Fruit fly (Drosophila melanogaster): Measurements from ENCODE around the gene Peritrophin-15b.

The Peritrophin-15b gene

DNA sequence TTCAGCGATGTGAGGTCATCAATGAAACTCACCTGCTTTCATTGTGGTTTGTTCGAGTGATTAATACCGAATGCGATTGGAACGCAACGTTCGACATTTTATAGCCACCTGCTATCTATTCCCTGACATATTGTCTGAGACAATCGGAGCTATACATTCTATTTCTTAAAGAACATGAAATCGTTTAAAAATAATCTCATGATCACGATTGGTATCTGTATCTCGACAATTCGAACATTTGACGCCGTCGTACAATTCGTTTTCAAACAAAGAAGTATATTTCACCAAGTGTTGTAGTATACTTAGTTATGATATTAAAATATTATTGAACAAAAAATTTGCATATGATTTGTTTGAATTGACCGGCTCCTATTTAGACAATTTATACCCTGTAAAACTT is at the start of gene Peritrophin-15b:
Peritrophin-15b (minus strand) TSS at position 101 of the 400 bp plus-strand sequence.
- no peak for TF ChIP-seq CG7368 (GFP tag; optimal IDR thresholded peaks at IDR 0.05)
- no peak for TF ChIP-seq CG6808 (GFP tag; optimal IDR thresholded peaks at IDR 0.05)
- no peak for TF ChIP-seq Smox (GFP tag; optimal IDR thresholded peaks at IDR 0.05)
- no peak for TF ChIP-seq achi (GFP tag; optimal IDR thresholded peaks at IDR 0.05)

DNA sequence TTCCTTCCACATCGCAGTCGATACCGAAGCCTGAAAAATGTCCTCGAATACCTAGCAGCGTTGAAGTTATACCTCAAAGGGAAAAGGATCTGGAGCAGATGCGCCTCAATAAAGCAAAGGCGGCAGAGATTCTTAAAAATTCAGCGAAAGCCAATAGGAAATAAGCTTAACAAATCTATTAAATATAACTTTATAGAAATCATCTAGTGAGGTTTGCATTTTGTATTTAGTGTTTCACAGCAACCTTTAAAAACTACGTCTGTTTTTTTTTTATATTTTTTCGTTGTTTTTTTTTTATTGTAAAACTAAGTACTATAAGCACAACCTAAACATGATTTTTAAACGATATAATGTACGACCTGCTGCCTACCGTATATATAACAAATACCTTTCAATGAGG is 47.4 kb upstream of the Peritrophin-15b start, which contains the start of gene CG31897:
CG31897 (plus strand) TSS at position 301 of the 400 bp plus-strand sequence.
- TF ChIP-seq achi (GFP tag; optimal IDR thresholded peaks at IDR 0.05) (no peak), Sox15 (GFP tag; optimal IDR thresholded peaks at IDR 0.05) (no peak), dac (GFP tag; optimal IDR thresholded peaks at IDR 0.05) (no peak), CG7368 (GFP tag; optimal IDR thresholded peaks at IDR 0.05) (no peak), CG1621 (tag; optimal IDR thresholded peaks at IDR 0.05) (no peak), CG4318 (GFP tag; optimal IDR thresholded peaks at IDR 0.05) (no peak), fd85E (GFP tag; optimal IDR thresholded peaks at IDR 0.05) (no peak), CG31627 (GFP tag; optimal IDR thresholded peaks at IDR 0.05) (no peak), Blimp-1 (GFP tag; optimal IDR thresholded peaks at IDR 0.05) (no peak), topi (GFP tag; optimal IDR thresholded peaks at IDR 0.05) (no peak)

DNA sequence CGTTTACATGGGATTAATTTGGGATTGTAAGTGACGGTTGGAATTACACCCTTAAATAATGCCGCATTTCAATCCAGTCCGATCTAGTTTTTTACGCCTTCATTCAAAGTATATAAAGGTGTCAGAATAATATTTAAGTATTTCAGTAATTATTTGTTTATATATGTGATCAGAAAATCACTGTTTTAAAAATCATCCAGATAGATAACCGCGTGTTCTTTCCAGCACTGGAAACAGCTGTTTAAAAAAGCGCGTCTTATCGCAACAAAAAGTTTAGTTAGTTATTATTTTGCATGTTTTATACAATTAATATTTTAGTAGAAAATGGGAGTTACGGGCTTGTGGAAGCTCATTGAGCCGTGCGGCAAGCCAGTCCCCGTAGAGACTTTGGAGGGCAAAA is 43.3 kb upstream of the Peritrophin-15b start, which contains the start of gene mus201:
mus201 (plus strand) TSS at position 118 of the 400 bp plus-strand sequence.
- no peak for TF ChIP-seq Ets21C (GFP tag; optimal IDR thresholded peaks at IDR 0.05)

DNA sequence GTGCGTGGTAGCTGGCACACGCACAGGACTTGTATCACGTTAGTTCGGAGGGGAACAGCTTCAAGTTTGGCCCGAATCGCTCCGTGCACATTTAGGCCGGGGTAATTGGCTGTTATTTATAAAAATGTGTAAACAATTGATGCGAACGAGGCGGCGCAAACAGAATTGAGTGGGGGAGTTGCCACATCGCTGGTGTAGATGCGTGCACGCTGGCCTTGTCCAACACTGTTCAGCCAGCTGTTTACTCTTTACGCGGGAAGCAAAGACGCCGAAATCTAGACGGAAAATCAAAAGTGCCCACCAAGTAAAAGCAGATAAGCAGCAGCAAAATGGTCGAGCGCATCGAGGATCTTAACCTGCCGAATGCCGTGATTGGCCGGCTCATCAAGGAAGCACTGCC is 42.4 kb upstream of the Peritrophin-15b start, which contains the start of the genes D12 and Chrac-14:
D12 (minus strand) TSS at position 190 of the 400 bp plus-strand sequence.
Chrac-14 (plus strand) TSS at position 230 of the 400 bp plus-strand sequence.
- TF ChIP-seq fkh (GFP tag; optimal IDR thresholded peaks at IDR 0.05) (peak; percentile 88), pdm3 (GFP tag; optimal IDR thresholded peaks at IDR 0.05) (no peak), Met (GFP tag; optimal IDR thresholded peaks at IDR 0.05) (no peak), CG6163 (GFP tag; IDR thresholded peaks at IDR 0.05) (0 out of 3 replicates have a peak, but pooled peaks have one; percentile 27), CG3032 (tag; optimal IDR thresholded peaks at IDR 0.05) (no peak), spab (GFP tag; optimal IDR thresholded peaks at IDR 0.05) (no peak), esn (GFP tag; optimal IDR thresholded peaks at IDR 0.05) (peak; percentile 25)

DNA sequence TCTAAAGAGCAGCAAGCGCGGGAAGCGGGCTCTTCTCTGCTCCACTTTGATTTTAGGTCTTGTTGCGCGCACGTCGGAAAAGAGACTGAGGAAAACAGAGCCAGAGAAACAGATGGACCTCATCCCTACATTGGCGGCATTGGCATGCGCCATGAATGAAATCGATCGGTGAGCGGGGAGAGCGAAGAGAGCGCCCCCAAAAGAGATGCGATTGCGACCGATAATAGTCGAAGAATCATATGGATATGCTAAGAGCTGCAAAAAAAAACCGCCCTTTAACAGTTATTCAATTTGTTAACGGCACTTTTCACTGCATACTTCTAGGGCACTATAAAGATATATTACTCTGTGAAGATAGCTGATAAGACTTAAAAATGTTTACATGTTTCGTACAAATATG is 38.8 kb upstream of the Peritrophin-15b start, which contains the start of gene grk:
grk (minus strand) TSS at position 87 of the 400 bp plus-strand sequence.
- TF ChIP-seq Blimp-1 (GFP tag; optimal IDR thresholded peaks at IDR 0.05) (no peak), Sox15 (GFP tag; optimal IDR thresholded peaks at IDR 0.05) (no peak), svp (GFP tag) (no peak), OdsH (GFP tag; optimal IDR thresholded peaks at IDR 0.05) (no peak), CG6276 (GFP tag; optimal IDR thresholded peaks at IDR 0.05) (no peak), lz (GFP tag; optimal IDR thresholded peaks at IDR 0.05) (no peak), topi (GFP tag; optimal IDR thresholded peaks at IDR 0.05) (no peak), esn (GFP tag; optimal IDR thresholded peaks at IDR 0.05) (no peak), CG10669 (GFP tag; optimal IDR thresholded peaks at IDR 0.05) (no peak), cyc (GFP tag; optimal IDR thresholded peaks at IDR 0.05) (no peak), achi (GFP tag; optimal IDR thresholded peaks at IDR 0.05) (no peak), Met (GFP tag; optimal IDR thresholded peaks at IDR 0.05) (no peak), pdm3 (GFP tag; optimal IDR thresholded peaks at IDR 0.05) (no peak), Eip75B (GFP tag; optimal IDR thresholded peaks at IDR 0.05) (no peak), fd59A (GFP tag; optimal IDR thresholded peaks at IDR 0.05) (no peak), CG6792 (GFP tag; optimal IDR thresholded peaks at IDR 0.05) (no peak)

DNA sequence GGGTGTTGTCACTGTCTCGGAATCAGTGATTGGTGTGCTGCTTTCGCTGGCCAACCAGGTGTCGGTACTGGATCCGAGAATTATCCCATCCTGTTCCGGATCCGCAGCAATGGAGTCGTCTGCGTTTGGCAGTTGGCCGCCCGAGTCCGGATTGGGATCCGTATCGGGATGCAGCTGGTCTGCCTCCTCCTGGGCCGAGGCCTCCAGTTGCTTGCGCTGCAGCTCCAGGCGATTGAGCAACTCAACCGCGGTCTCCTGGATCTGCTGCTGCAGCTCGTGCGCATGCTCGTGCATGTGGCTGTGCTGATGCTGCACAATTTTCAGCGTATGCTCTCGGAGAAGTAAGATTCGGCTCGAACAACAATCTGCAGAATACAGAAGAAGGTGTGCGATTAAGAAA is 37.4 kb upstream of the Peritrophin-15b start:
- TF ChIP-seq CG11762 (GFP tag; optimal IDR thresholded peaks at IDR 0.05; ENCODE audit: insufficient read depth), result no peak
- TF ChIP-seq Smox (GFP tag; optimal IDR thresholded peaks at IDR 0.05), result no peak
- TF ChIP-seq topi (GFP tag; optimal IDR thresholded peaks at IDR 0.05), result no peak
- no peak for TF ChIP-seq CG6808 (GFP tag; optimal IDR thresholded peaks at IDR 0.05)
- no peak for TF ChIP-seq Ets21C (GFP tag; optimal IDR thresholded peaks at IDR 0.05)
- no peak for TF ChIP-seq CG8319 (GFP tag; optimal IDR thresholded peaks at IDR 0.05)
- no peak for TF ChIP-seq Sox102F (GFP tag; optimal IDR thresholded peaks at IDR 0.05)
- TF ChIP-seq fkh (GFP tag; optimal IDR thresholded peaks at IDR 0.05), result no peak
- no peak for TF ChIP-seq lz (GFP tag; optimal IDR thresholded peaks at IDR 0.05)
- TF ChIP-seq Blimp-1 (GFP tag; optimal IDR thresholded peaks at IDR 0.05), result no peak
- TF ChIP-seq Ets96B (tag; optimal IDR thresholded peaks at IDR 0.05), result no peak
- no peak for TF ChIP-seq CG10631 (GFP tag; optimal IDR thresholded peaks at IDR 0.05)
- TF ChIP-seq CG7368 (GFP tag; optimal IDR thresholded peaks at IDR 0.05), result no peak
- no peak for TF ChIP-seq salr (GFP tag; optimal IDR thresholded peaks at IDR 0.05)
- TF ChIP-seq CG15336 (GFP tag; IDR thresholded peaks at IDR 0.05), result no peak
- no peak for TF ChIP-seq Eip78C (GFP tag)
- no peak for TF ChIP-seq Sox15 (GFP tag; optimal IDR thresholded peaks at IDR 0.05)
- TF ChIP-seq CG9139 (GFP tag; optimal IDR thresholded peaks at IDR 0.05), result no peak
- TF ChIP-seq OdsH (GFP tag; optimal IDR thresholded peaks at IDR 0.05), result no peak
- TF ChIP-seq CG11294 (GFP tag; IDR thresholded peaks at IDR 0.05), result no peak

Data from whole organism, prepupa.